Worm (Caenorhabditis elegans) whole organism, midembryonic: Measurements from ENCODE around the gene F41G4.8.
"Not testable (repeated sequence)": the region's sequence is repeated elsewhere in the genome, so short reads cannot be mapped to it uniquely, and the experiment has no call there.

Experiments used
- T22C8.4 ChIP-seq: fragments of 200-800 bp; sonication (Bioruptor generic); IDR thresholded peaks from 2 replicates; pipeline ENCODE4 v1.3.6; 2022; ENCODE audit warnings: missing genetic modification characterization, missing compliant biosample characterization
- cog-1 ChIP-seq: sonication (generic microtip); optimal IDR thresholded peaks from 2 replicates; lab custom pipeline; 2016; ENCODE audit warnings: missing genetic modification characterization, missing compliant biosample characterization
- flt-1 ChIP-seq: fragments of 200-800 bp; sonication (Bioruptor generic); IDR thresholded peaks from 2 replicates; pipeline ENCODE4 v1.3.6; 2022; ENCODE audit warnings: missing genetic modification characterization, missing compliant biosample characterization
- klf-2 ChIP-seq: fragments of 200-800 bp; sonication (Bioruptor generic); conservative IDR thresholded peaks from 2 replicates; pipeline ENCODE4 v1.3.6; 2022; ENCODE audit warnings: missing genetic modification reagents, missing genetic modification characterization, missing compliant biosample characterization
- med-1 ChIP-seq: sonication (generic microtip); optimal IDR thresholded peaks from 2 replicates; lab custom pipeline; 2017; ENCODE audit warnings: missing genetic modification characterization, mild to moderate bottlenecking, missing compliant biosample characterization, antibody characterized with exemption, missing genetic modification reagents; ENCODE audit not compliant: insufficient read depth
- tab-1 ChIP-seq: fragments of 200-800 bp; sonication (Bioruptor generic); IDR thresholded peaks from 2 replicates; pipeline ENCODE4 v1.3.6; 2022; ENCODE audit warnings: missing genetic modification characterization, missing compliant biosample characterization
- ztf-29 ChIP-seq: fragments of 200-800 bp; sonication (Bioruptor generic); IDR thresholded peaks from 2 replicates; pipeline ENCODE4 v1.3.6; 2022; ENCODE audit warnings: missing genetic modification reagents, missing genetic modification characterization, missing compliant biosample characterization

- TF ChIP-seq ztf-29 (GFP tag; lab: Robert Waterston, UW); T22C8.4 (GFP tag; lab: Robert Waterston, UW); flt-1 (GFP tag; lab: Robert Waterston, UW); klf-2 (GFP tag; lab: Robert Waterston, UW); tab-1 (GFP tag; lab: Robert Waterston, UW); cog-1; med-1 (GFP tag; lab: Kevin White, UChicago): not testable (repeated sequence)
These were observed 38.6 kb upstream of the F41G4.8 start, which contains the start of gene Y13C8A.1 for ce11 chrX:16883426-16883825.
